Worm (Caenorhabditis elegans) whole organism, L2 larva: ENCODE data around the gene hlh-13.

ENCODE experiments used
- blmp-1 ChIP-seq: sonication (generic microtip); optimal IDR thresholded peaks from 2 replicates; lab custom pipeline; 2017; ENCODE audit warnings: missing genetic modification characterization, mild to moderate bottlenecking, missing compliant biosample characterization, antibody characterized with exemption, moderate library complexity; ENCODE audit not compliant: insufficient read depth
- dmd-4 ChIP-seq: sonication (generic microtip); optimal IDR thresholded peaks from 2 replicates; lab custom pipeline; 2017; ENCODE audit warnings: missing biosample characterization, missing genetic modification characterization
- elt-1 ChIP-seq: fragments of 150-350 bp; optimal IDR thresholded peaks from 2 replicates; lab custom pipeline; 2014; ENCODE audit warnings: missing biosample characterization, missing genetic modification characterization
- nhr-10 ChIP-seq: sonication (generic microtip); optimal IDR thresholded peaks from 2 replicates; lab custom pipeline; 2017; ENCODE audit warnings: missing biosample characterization, missing genetic modification characterization
- nhr-21 ChIP-seq: fragments of 150-350 bp; optimal IDR thresholded peaks from 2 replicates; lab custom pipeline; 2014; ENCODE audit warnings: missing biosample characterization, missing genetic modification characterization
- nhr-6 ChIP-seq: fragments of 150-350 bp; optimal IDR thresholded peaks from 2 replicates; lab custom pipeline; 2014; ENCODE audit warnings: missing biosample characterization, missing genetic modification characterization
- unc-39 ChIP-seq: fragments of 150-350 bp; optimal IDR thresholded peaks from 2 replicates; lab custom pipeline; 2014; ENCODE audit warnings: missing biosample characterization, missing genetic modification characterization
- unc-62 ChIP-seq: fragments of 150-350 bp; optimal IDR thresholded peaks from 2 replicates; lab custom pipeline; 2014; ENCODE audit warnings: missing biosample characterization, missing genetic modification reagents, missing genetic modification characterization

ce11 chrX:4295917-4296316 is 46.9 kb downstream of the hlh-13 start:
- TF ChIP-seq nhr-6 (tag; lab: Kevin White, UChicago), result no peak
- no peak for TF ChIP-seq elt-1 (tag; lab: Kevin White, UChicago)
- no peak for TF ChIP-seq dmd-4 (tag; lab: Kevin White, UChicago)
- no peak for TF ChIP-seq unc-39 (tag; lab: Kevin White, UChicago)
- TF ChIP-seq unc-62 (GFP tag; lab: Kevin White, UChicago), result no peak
- no peak for TF ChIP-seq nhr-21 (tag; lab: Kevin White, UChicago)
- no peak for TF ChIP-seq nhr-10 (tag; lab: Kevin White, UChicago)
- no peak for TF ChIP-seq blmp-1 (tag; lab: Kevin White, UChicago)
